Worm (Caenorhabditis elegans) whole organism, L1 larva: ENCODE data around the gene irld-30.

Source experiments
- mep-1 ChIP-seq: fragments of 150-350 bp; optimal IDR thresholded peaks from 2 replicates; lab custom pipeline; 2014; ENCODE audit warnings: missing biosample characterization, missing genetic modification characterization
- swsn-7 ChIP-seq: sonication (generic microtip); optimal IDR thresholded peaks from 2 replicates; lab custom pipeline; 2016; ENCODE audit warnings: missing genetic modification characterization, missing compliant biosample characterization
- unc-62 ChIP-seq: fragments of 150-350 bp; optimal IDR thresholded peaks from 2 replicates; lab custom pipeline; 2014; ENCODE audit warnings: missing biosample characterization, missing genetic modification reagents, missing genetic modification characterization

DNA sequence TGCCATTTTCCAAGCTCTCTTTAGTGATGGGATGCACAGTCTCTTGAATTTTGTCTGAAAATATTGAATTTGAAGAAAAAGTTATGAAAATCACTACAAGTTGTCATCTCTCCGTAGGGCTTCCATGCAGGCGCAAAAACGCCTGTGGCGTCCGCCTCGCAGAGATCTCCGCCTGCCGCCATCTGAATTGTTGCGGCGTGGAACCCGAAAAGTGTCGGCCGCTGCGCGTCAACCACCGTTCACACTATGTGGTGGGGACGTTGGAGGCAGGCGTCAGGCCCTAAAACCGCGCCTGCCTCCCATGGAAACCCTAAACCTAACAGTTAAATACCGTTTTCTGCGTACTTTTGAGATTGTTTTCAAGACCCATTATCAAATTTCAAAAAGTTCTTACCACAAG lies 898 bp upstream of the irld-30 start:
- TF ChIP-seq swsn-7 (tag; lab: Kevin White, UChicago) (no peak), unc-62 (GFP tag; lab: Kevin White, UChicago) (no peak), mep-1 (tag; lab: Kevin White, UChicago) (no peak)
